Worm (Caenorhabditis elegans) whole organism, early embryonic: ENCODE data around the gene C10E2.1.

Experiments
- B0310.2 ChIP-seq: sonication (generic microtip); optimal IDR thresholded peaks from 2 replicates; lab custom pipeline; 2016; ENCODE audit warnings: mild to moderate bottlenecking, missing genetic modification characterization, missing compliant biosample characterization
- F13C5.2 ChIP-seq: sonication (generic microtip); optimal IDR thresholded peaks from 2 replicates; lab custom pipeline; 2017; ENCODE audit warnings: mild to moderate bottlenecking, missing genetic modification characterization, inconsistent platforms, missing compliant biosample characterization
- aly-1 ChIP-seq: sonication (generic microtip); optimal IDR thresholded peaks from 2 replicates; lab custom pipeline; 2016; ENCODE audit warnings: missing genetic modification characterization, missing compliant biosample characterization
- ama-1 ChIP-seq: fragments of 150-350 bp; optimal IDR thresholded peaks from 2 replicates; lab custom pipeline; 2014
- ceh-13 ChIP-seq: fragments of 200-800 bp; sonication (Bioruptor generic); optimal IDR thresholded peaks from 2 replicates; lab custom pipeline; 2018; ENCODE audit warnings: mild to moderate bottlenecking, missing genetic modification characterization, missing compliant biosample characterization
- ceh-36 ChIP-seq: sonication (generic microtip); optimal IDR thresholded peaks from 2 replicates; lab custom pipeline; 2016; ENCODE audit warnings: missing genetic modification characterization, inconsistent platforms, missing compliant biosample characterization
- ets-7 ChIP-seq: sonication (generic microtip); optimal IDR thresholded peaks from 2 replicates; lab custom pipeline; 2016; ENCODE audit warnings: missing genotype, missing genetic modification characterization, missing compliant biosample characterization
- hnd-1 ChIP-seq: sonication (generic microtip); optimal IDR thresholded peaks from 2 replicates; lab custom pipeline; 2016; ENCODE audit warnings: missing genetic modification characterization, missing compliant biosample characterization
- pes-1 ChIP-seq: fragments of 200-800 bp; sonication (Bioruptor generic); IDR thresholded peaks from 2 replicates; pipeline ENCODE4 v1.3.6; 2022; ENCODE audit warnings: missing genetic modification reagents, missing genetic modification characterization, missing compliant biosample characterization
- scrt-1 ChIP-seq: fragments of 200-800 bp; sonication (Bioruptor generic); IDR thresholded peaks from 2 replicates; pipeline ENCODE4 v1.3.6; 2022; ENCODE audit warnings: missing genetic modification characterization, missing compliant biosample characterization
- sea-1 ChIP-seq: fragments of 200-800 bp; sonication (Bioruptor generic); conservative IDR thresholded peaks from 2 replicates; pipeline ENCODE4 v1.3.6; 2022; ENCODE audit warnings: missing genetic modification characterization, missing compliant biosample characterization
- tbx-11 ChIP-seq: fragments of 200-800 bp; sonication (Bioruptor generic); IDR thresholded peaks from 2 replicates; pipeline ENCODE4 v1.3.6; 2022; ENCODE audit warnings: missing genetic modification characterization, missing compliant biosample characterization

ce11 chrX:16752196-16752595, 10.4 kb upstream of the C10E2.1 start:
- no peak for TF ChIP-seq ets-7 (tag; lab: Kevin White, UChicago)
- no peak for TF ChIP-seq sea-1 (GFP tag; lab: Robert Waterston, UW)
- no peak for TF ChIP-seq aly-1 (tag; lab: Kevin White, UChicago)
- TF ChIP-seq F13C5.2 (tag; lab: Kevin White, UChicago) = no peak
- TF ChIP-seq tbx-11 (GFP tag; lab: Robert Waterston, UW) = no peak
- no peak for TF ChIP-seq ceh-36 (tag; lab: Kevin White, UChicago)
- TF ChIP-seq pes-1 (GFP tag; lab: Robert Waterston, UW) = no peak
- TF ChIP-seq ama-1 (lab: Kevin White, UChicago) = no peak
- no peak for TF ChIP-seq ceh-13
- no peak for TF ChIP-seq hnd-1 (tag; lab: Kevin White, UChicago)
- no peak for TF ChIP-seq B0310.2 (tag; lab: Kevin White, UChicago)
- TF ChIP-seq scrt-1 = no peak
